Worm (Caenorhabditis elegans) whole organism, young adult: Measurements from ENCODE around the gene skr-13.

ENCODE experiments used
- B0019.2 ChIP-seq: fragments of 200-800 bp; sonication (Bioruptor generic); conservative IDR thresholded peaks from 2 replicates; pipeline ENCODE4 v1.3.6; 2022; ENCODE audit warnings: missing genetic modification reagents, missing genetic modification characterization, missing compliant biosample characterization
- B0261.1 ChIP-seq: sonication (generic microtip); optimal IDR thresholded peaks from 2 replicates; lab custom pipeline; 2016; ENCODE audit warnings: mild to moderate bottlenecking, missing genetic modification characterization, moderate library complexity, missing compliant biosample characterization
- D2030.7 ChIP-seq: fragments of 200-800 bp; sonication (Bioruptor generic); IDR thresholded peaks from 2 replicates; pipeline ENCODE4 v1.3.6; 2022; ENCODE audit warnings: missing genetic modification reagents, missing genetic modification characterization, missing compliant biosample characterization
- F23B12.7 ChIP-seq: sonication (generic microtip); optimal IDR thresholded peaks from 2 replicates; lab custom pipeline; 2017; ENCODE audit warnings: missing genetic modification characterization, mild to moderate bottlenecking, missing compliant biosample characterization, antibody characterized with exemption, moderate library complexity; ENCODE audit not compliant: insufficient read depth
- F39B2.1 ChIP-seq: fragments of 200-800 bp; sonication (Bioruptor generic); IDR thresholded peaks from 2 replicates; pipeline ENCODE4 v1.3.6; 2022; ENCODE audit warnings: missing genetic modification reagents, missing genetic modification characterization, missing compliant biosample characterization
- F57A8.1 ChIP-seq: fragments of 200-800 bp; sonication (Bioruptor generic); optimal IDR thresholded peaks from 2 replicates; lab custom pipeline; 2018; ENCODE audit warnings: mild to moderate bottlenecking, missing genetic modification characterization, moderate library complexity, missing compliant biosample characterization
- Y53F4B.3 ChIP-seq: fragments of 200-800 bp; sonication (Bioruptor generic); IDR thresholded peaks from 2 replicates; pipeline ENCODE4 v1.3.6; 2022; ENCODE audit warnings: missing genetic modification reagents, missing genetic modification characterization, missing compliant biosample characterization
- Y79H2A.3 ChIP-seq: fragments of 200-800 bp; sonication (Bioruptor generic); conservative IDR thresholded peaks from 2 replicates; pipeline ENCODE4 v1.3.6; 2022; ENCODE audit warnings: missing genetic modification reagents, missing genetic modification characterization, missing compliant biosample characterization
- Y95B8A.8 ChIP-seq: fragments of 200-800 bp; sonication (Bioruptor generic); IDR thresholded peaks from 2 replicates; pipeline ENCODE4 v1.3.6; 2022; ENCODE audit warnings: missing genetic modification reagents, missing genetic modification characterization, missing compliant biosample characterization
- akir-1 ChIP-seq: fragments of 200-800 bp; sonication (Bioruptor generic); optimal IDR thresholded peaks from 2 replicates; lab custom pipeline; 2018; ENCODE audit warnings: mild to moderate bottlenecking, missing genetic modification characterization, moderate library complexity, missing compliant biosample characterization
- attf-5 ChIP-seq: fragments of 200-800 bp; sonication (Bioruptor generic); optimal IDR thresholded peaks from 2 replicates; lab custom pipeline; 2018; ENCODE audit warnings: mild to moderate bottlenecking, missing genetic modification characterization, missing compliant biosample characterization
- ccch-3 ChIP-seq: fragments of 200-800 bp; sonication (Bioruptor generic); optimal IDR thresholded peaks from 2 replicates; lab custom pipeline; 2018; ENCODE audit warnings: mild to moderate bottlenecking, missing genetic modification characterization, missing compliant biosample characterization
- cebp-1 ChIP-seq, 2 experiments: fragments of 200-800 bp in 1 of 2; sonication (Bioruptor generic) in 1 of 2; sonication (generic microtip) in 1 of 2; IDR thresholded peaks in 1 of 2; optimal IDR thresholded peaks in 1 of 2; 2 replicates each; pipeline versions ENCODE4 v1.3.6 to Lab custom; 2017 to 2022; ENCODE audit warnings: missing compliant biosample characterization in 2 of 2, missing genetic modification characterization in 2 of 2, mild to moderate bottlenecking in 1 of 2, missing genetic modification reagents in 1 of 2, moderate library complexity in 1 of 2
- ceh-27 ChIP-seq: fragments of 200-800 bp; sonication (Bioruptor generic); optimal IDR thresholded peaks from 2 replicates; lab custom pipeline; 2018; ENCODE audit warnings: mild to moderate bottlenecking, missing genetic modification characterization, moderate library complexity, missing compliant biosample characterization
- ceh-91 ChIP-seq: fragments of 200-800 bp; sonication (Bioruptor generic); IDR thresholded peaks from 2 replicates; pipeline ENCODE4 v1.3.6; 2022; ENCODE audit warnings: missing genetic modification reagents, missing genetic modification characterization, missing compliant biosample characterization
- dox-1 ChIP-seq: fragments of 200-800 bp; sonication (Bioruptor generic); IDR thresholded peaks from 2 replicates; pipeline ENCODE4 v1.3.6; 2022; ENCODE audit warnings: missing genetic modification reagents, missing genetic modification characterization, missing compliant biosample characterization
- dpff-1 ChIP-seq: sonication (generic microtip); optimal IDR thresholded peaks from 2 replicates; lab custom pipeline; 2017; ENCODE audit warnings: mild to moderate bottlenecking, missing genetic modification characterization, missing compliant biosample characterization
- fkh-3 ChIP-seq: sonication (generic microtip); optimal IDR thresholded peaks from 2 replicates; lab custom pipeline; 2016; ENCODE audit warnings: mild to moderate bottlenecking, missing genetic modification characterization, missing compliant biosample characterization
- hlh-12 ChIP-seq: sonication (generic microtip); optimal IDR thresholded peaks from 2 replicates; lab custom pipeline; 2016; ENCODE audit warnings: missing genetic modification characterization, missing compliant biosample characterization
- hmg-20 ChIP-seq: fragments of 200-800 bp; sonication (Bioruptor generic); IDR thresholded peaks from 2 replicates; pipeline ENCODE4 v1.3.6; 2022; ENCODE audit warnings: missing genetic modification reagents, missing genetic modification characterization, missing compliant biosample characterization
- lag-1 ChIP-seq: fragments of 200-800 bp; sonication (Bioruptor generic); IDR thresholded peaks from 2 replicates; pipeline ENCODE4 v1.3.6; 2022; ENCODE audit warnings: missing genetic modification reagents, missing genetic modification characterization, missing compliant biosample characterization
- lsl-1 ChIP-seq: fragments of 200-800 bp; sonication (Bioruptor generic); optimal IDR thresholded peaks from 2 replicates; lab custom pipeline; 2018; ENCODE audit warnings: mild to moderate bottlenecking, missing genetic modification characterization, moderate library complexity, missing compliant biosample characterization
- madf-10 ChIP-seq: sonication (generic microtip); optimal IDR thresholded peaks from 2 replicates; lab custom pipeline; 2016; ENCODE audit warnings: mild to moderate bottlenecking, missing genetic modification characterization, missing compliant biosample characterization
- madf-6 ChIP-seq: fragments of 200-800 bp; sonication (Bioruptor generic); IDR thresholded peaks from 2 replicates; pipeline ENCODE4 v1.3.6; 2022; ENCODE audit warnings: missing genetic modification reagents, missing genetic modification characterization, missing compliant biosample characterization
- mes-4 ChIP-seq: sonication (generic microtip); optimal IDR thresholded peaks from 2 replicates; lab custom pipeline; 2016; ENCODE audit warnings: missing genotype, missing genetic modification characterization, missing compliant biosample characterization
- nhr-120 ChIP-seq: fragments of 200-800 bp; sonication (Bioruptor generic); IDR thresholded peaks from 2 replicates; pipeline ENCODE4 v1.3.6; 2022; ENCODE audit warnings: missing genetic modification characterization, missing compliant biosample characterization
- nhr-90 ChIP-seq: sonication (generic microtip); optimal IDR thresholded peaks from 2 replicates; lab custom pipeline; 2016; ENCODE audit warnings: missing genotype, mild to moderate bottlenecking, missing genetic modification characterization, missing compliant biosample characterization
- rpc-1 ChIP-seq, 2 experiments: fragments of 150-350 bp in 1 of 2; sonication (generic microtip) in 1 of 2; optimal IDR thresholded peaks; 2 replicates each; lab custom pipeline; 2014 to 2018; ENCODE audit warnings: missing biosample characterization in 1 of 2, missing genetic modification characterization in 1 of 2, missing genetic modification reagents in 1 of 2, missing genotype in 1 of 2
- sea-2 ChIP-seq: fragments of 200-800 bp; sonication (Bioruptor generic); IDR thresholded peaks from 2 replicates; pipeline ENCODE4 v1.3.6; 2022; ENCODE audit warnings: missing genetic modification characterization, missing compliant biosample characterization
- snpc-1.3 ChIP-seq: sonication (generic microtip); optimal IDR thresholded peaks from 2 replicates; lab custom pipeline; 2017; ENCODE audit warnings: missing genetic modification characterization, mild to moderate bottlenecking, missing compliant biosample characterization, antibody characterized with exemption, moderate library complexity, missing genotype, missing genetic modification reagents; ENCODE audit not compliant: insufficient read depth
- tbx-9 ChIP-seq: sonication (generic microtip); optimal IDR thresholded peaks from 2 replicates; lab custom pipeline; 2016; ENCODE audit warnings: borderline replicate concordance, missing genetic modification characterization, inconsistent platforms, missing compliant biosample characterization
- ztf-18 ChIP-seq: sonication (generic microtip); optimal IDR thresholded peaks from 2 replicates; lab custom pipeline; 2016; ENCODE audit warnings: missing genotype, mild to moderate bottlenecking, missing genetic modification characterization, missing compliant biosample characterization
- ztf-26 ChIP-seq: sonication (generic microtip); optimal IDR thresholded peaks from 2 replicates; lab custom pipeline; 2017; ENCODE audit warnings: missing genetic modification characterization, missing compliant biosample characterization
- ztf-28 ChIP-seq: fragments of 200-800 bp; sonication (Bioruptor generic); IDR thresholded peaks from 2 replicates; pipeline ENCODE4 v1.3.6; 2022; ENCODE audit warnings: missing genetic modification reagents, missing genetic modification characterization, missing compliant biosample characterization

Gene skr-13

ce11 chrIV:17162515-17162914 lies at the start of gene skr-13:
Gene skr-13, minus strand, starts transcription at chrIV:17162615.
- TF ChIP-seq B0019.2 (GFP tag; lab: Robert Waterston, UW) (no peak), hmg-20 (GFP tag; lab: Robert Waterston, UW) (no peak), snpc-1.3 (tag; lab: Kevin White, UChicago) (no peak), nhr-120 (GFP tag; lab: Robert Waterston, UW) (no peak), B0261.1 (tag; lab: Kevin White, UChicago) (no peak)

- TF ChIP-seq ceh-91 (GFP tag; lab: Robert Waterston, UW) = no peak
- no peak for TF ChIP-seq fkh-3 (tag; lab: Kevin White, UChicago)
- TF ChIP-seq, all 124 proteins: peak for 0
Observed at ce11 chrIV:17210754-17211153, 48.3 kb upstream of the skr-13 start.

ce11 chrIV:17209309-17209708 lies 46.9 kb upstream of the skr-13 start:
- TF ChIP-seq hlh-12 (tag; lab: Kevin White, UChicago) (no peak), lsl-1 (no peak)

DNA sequence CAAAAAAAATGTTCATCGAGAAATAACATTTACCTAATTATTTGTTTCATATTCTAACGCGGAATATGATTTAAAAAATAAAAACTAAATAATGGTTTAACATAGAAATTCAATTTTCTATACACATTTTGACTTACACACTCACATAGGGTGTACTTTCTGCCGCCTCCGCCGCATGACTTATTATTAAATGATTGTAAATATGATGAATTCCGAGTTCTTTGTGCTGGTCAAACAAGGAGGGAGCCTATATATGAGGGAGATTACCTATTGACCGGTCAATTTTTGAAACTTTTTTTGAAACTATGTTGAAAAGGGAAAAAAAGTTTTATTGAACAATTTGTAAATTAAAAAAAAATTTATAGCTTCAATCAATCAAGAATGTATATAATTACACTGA lies 45.4 kb upstream of the skr-13 start:
- TF ChIP-seq ztf-26 (tag; lab: Kevin White, UChicago) = no peak
- TF ChIP-seq nhr-90 (tag; lab: Kevin White, UChicago) = no peak
- TF ChIP-seq attf-5 (GFP tag; lab: Kevin White, UChicago) = no peak
- no peak for TF ChIP-seq sea-2 (GFP tag; lab: Robert Waterston, UW)
- no peak for TF ChIP-seq dpff-1 (tag; lab: Kevin White, UChicago)
- TF ChIP-seq tbx-9 = no peak
- TF ChIP-seq ceh-27 (GFP tag; lab: Kevin White, UChicago) = no peak
- no peak for TF ChIP-seq Y79H2A.3
- TF ChIP-seq Y53F4B.3 (GFP tag; lab: Robert Waterston, UW) = no peak
- no peak for TF ChIP-seq cebp-1 (GFP tag; IDR thresholded peaks at IDR 0.05; lab: Robert Waterston, UW)
- TF ChIP-seq cebp-1 (tag; optimal IDR thresholded peaks at IDR 0.05; lab: Kevin White, UChicago) = no peak
- TF ChIP-seq madf-10 (tag; lab: Kevin White, UChicago) = no peak
- TF ChIP-seq ztf-18 (tag; lab: Kevin White, UChicago) = no peak
- TF ChIP-seq mes-4 (tag; lab: Kevin White, UChicago) = no peak
- TF ChIP-seq madf-6 (GFP tag; lab: Robert Waterston, UW) = no peak
- no peak for TF ChIP-seq rpc-1 (optimal IDR thresholded peaks at IDR 0.05; lab: Kevin White, UChicago)
- TF ChIP-seq rpc-1 (tag; optimal IDR thresholded peaks at IDR 0.05; lab: Kevin White, UChicago) = no peak
- TF ChIP-seq, all 124 proteins: peak for 0

DNA sequence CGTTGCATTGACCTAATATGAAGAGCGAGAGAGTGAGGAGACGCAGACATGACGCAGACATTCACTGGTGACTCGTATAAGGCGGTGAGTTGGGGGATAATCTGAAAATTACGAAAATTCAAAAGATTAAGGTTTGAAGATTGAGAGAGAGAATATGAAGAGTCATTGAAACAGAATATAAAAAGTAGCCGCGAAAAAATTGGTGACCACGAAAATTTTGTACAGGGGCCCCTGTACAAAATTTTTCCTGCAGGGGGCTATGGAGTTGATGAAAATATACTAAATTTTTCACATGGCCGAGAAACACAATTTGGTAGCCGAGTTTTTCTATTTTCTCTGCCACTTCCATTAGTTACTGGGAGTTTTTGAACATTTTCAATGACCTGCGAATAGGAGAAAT lies 44.3 kb upstream of the skr-13 start, which contains the start of gene cnnm-1:
cnnm-1 (minus strand) TSS at position 101 of the 400 bp plus-strand sequence.
- TF ChIP-seq F23B12.7 (tag; lab: Kevin White, UChicago) (no peak), ztf-28 (no peak), ceh-91 (GFP tag; lab: Robert Waterston, UW) (no peak), ccch-3 (GFP tag; lab: Kevin White, UChicago) (no peak), akir-1 (GFP tag; lab: Kevin White, UChicago) (no peak), dox-1 (GFP tag; lab: Robert Waterston, UW) (no peak), D2030.7 (GFP tag; lab: Robert Waterston, UW) (no peak), hlh-12 (tag; lab: Kevin White, UChicago) (no peak), Y95B8A.8 (GFP tag; lab: Robert Waterston, UW) (no peak), Y79H2A.3 (no peak), F57A8.1 (GFP tag; lab: Kevin White, UChicago) (no peak), lag-1 (GFP tag; lab: Robert Waterston, UW) (no peak), F39B2.1 (GFP tag; lab: Robert Waterston, UW) (no peak)
